Worm (Caenorhabditis elegans): Measurements from ENCODE around the gene C31B8.9.

- TF ChIP-seq him-1 (tag; optimal IDR thresholded peaks at IDR 0.05) (no peak), dao-5 (tag; optimal IDR thresholded peaks at IDR 0.05) (no peak), W03F9.2 (tag; optimal IDR thresholded peaks at IDR 0.05) (no peak)
Measured at ce11 chrV:2876188-2876831, 36.5 kb downstream of the C31B8.9 start.

Measured in whole organism, L4/young adult.